Worm (Caenorhabditis elegans) whole organism, midembryonic: Measurements from ENCODE around the gene srab-18.

ENCODE experiments used
- T22C8.4 ChIP-seq: fragments of 200-800 bp; sonication (Bioruptor generic); IDR thresholded peaks from 2 replicates; pipeline ENCODE4 v1.3.6; 2022; ENCODE audit warnings: missing genetic modification characterization, missing compliant biosample characterization
- flt-1 ChIP-seq: fragments of 200-800 bp; sonication (Bioruptor generic); IDR thresholded peaks from 2 replicates; pipeline ENCODE4 v1.3.6; 2022; ENCODE audit warnings: missing genetic modification characterization, missing compliant biosample characterization
- klf-2 ChIP-seq: fragments of 200-800 bp; sonication (Bioruptor generic); conservative IDR thresholded peaks from 2 replicates; pipeline ENCODE4 v1.3.6; 2022; ENCODE audit warnings: missing genetic modification reagents, missing genetic modification characterization, missing compliant biosample characterization

- TF ChIP-seq klf-2 (GFP tag; lab: Robert Waterston, UW) (no peak), T22C8.4 (no peak), flt-1 (GFP tag; lab: Robert Waterston, UW) (no peak)
These were observed 47.1 kb downstream of the srab-18 start, which contains the start of gene str-2 for ce11 chrV:9824149-9824548.
